Worm (Caenorhabditis elegans): ENCODE data around the gene mrps-11.

Gene mrps-11

DNA sequence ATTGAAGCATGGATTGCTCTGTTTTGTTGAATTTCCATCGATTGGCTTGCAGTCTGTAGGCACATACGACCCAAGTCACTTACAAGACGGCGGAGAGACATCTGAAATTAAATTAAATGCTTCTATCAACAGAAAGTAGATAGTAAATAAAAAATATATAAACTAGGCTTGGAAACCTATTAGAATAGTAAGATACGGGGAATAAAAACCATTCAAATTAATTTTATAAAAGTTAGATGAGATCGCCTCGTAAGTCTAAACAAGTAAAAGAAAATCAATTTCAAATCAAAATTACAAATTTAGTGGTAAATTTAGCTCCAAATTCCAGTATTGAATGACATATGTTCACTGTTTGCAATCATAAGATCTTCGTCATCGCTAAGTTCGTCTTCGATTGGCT is at the start of gene mrps-11:
Gene mrps-11, minus strand, starts transcription at position 101 of the 400 bp plus-strand sequence.
- no peak for TF ChIP-seq madf-10 (tag; optimal IDR thresholded peaks at IDR 0.05)
- TF ChIP-seq Y56A3A.18 (GFP tag; IDR thresholded peaks at IDR 0.05): no peak
- no peak for TF ChIP-seq let-607 (tag; optimal IDR thresholded peaks at IDR 0.05)
- TF ChIP-seq ets-4 (GFP tag; optimal IDR thresholded peaks at IDR 0.05): no peak
- no peak for TF ChIP-seq lsl-1 (GFP tag; optimal IDR thresholded peaks at IDR 0.05)
- TF ChIP-seq egrh-3 (GFP tag; IDR thresholded peaks at IDR 0.05): no peak
- TF ChIP-seq ztf-3 (GFP tag; optimal IDR thresholded peaks at IDR 0.05): no peak
- TF ChIP-seq nhr-90 (tag; optimal IDR thresholded peaks at IDR 0.05): no peak
- no peak for TF ChIP-seq ama-1 (optimal IDR thresholded peaks at IDR 0.05)
- no peak for TF ChIP-seq ama-1 (GFP tag; optimal IDR thresholded peaks at IDR 0.05)
- TF ChIP-seq ceh-40 (GFP tag; IDR thresholded peaks at IDR 0.05): no peak

DNA sequence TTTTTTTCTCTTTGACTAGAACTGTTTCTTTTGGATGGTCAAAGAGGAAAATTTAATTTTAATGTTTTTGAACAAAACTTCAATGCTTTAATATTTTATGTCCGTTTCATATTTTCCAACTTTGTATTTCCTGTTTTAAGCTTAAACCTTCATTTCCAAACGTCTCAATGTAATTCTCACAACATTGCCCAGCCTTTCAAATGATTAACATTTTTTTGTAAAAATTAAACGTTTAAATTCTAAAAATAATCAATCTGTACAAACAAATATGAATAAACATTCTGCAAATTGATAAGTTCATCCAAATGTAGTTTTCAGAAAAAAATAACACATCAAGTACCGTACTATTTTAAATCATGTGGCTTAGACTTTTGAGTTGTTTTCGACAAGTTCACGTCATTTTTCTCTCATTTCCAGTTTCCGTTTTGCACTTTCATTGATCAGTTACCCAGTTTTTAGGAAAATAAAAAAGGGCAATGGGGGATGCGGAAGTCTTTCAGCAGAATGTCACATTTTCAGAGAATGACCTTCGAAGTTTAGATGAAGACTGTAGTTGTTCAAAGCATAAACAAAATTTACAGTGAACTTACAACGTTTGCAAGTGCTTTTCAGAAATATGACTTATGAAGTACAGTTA is 48.4 kb upstream of the mrps-11 start:
- no peak for TF ChIP-seq F33H1.4 (GFP tag; IDR thresholded peaks at IDR 0.05)
- no peak for TF ChIP-seq pha-4 (tag; optimal IDR thresholded peaks at IDR 0.05)
- TF ChIP-seq D2030.7 (GFP tag; IDR thresholded peaks at IDR 0.05): no peak
- no peak for TF ChIP-seq tbx-9 (tag; optimal IDR thresholded peaks at IDR 0.05; ENCODE audit: borderline replicate concordance)
- TF ChIP-seq madf-8 (GFP tag; conservative IDR thresholded peaks at IDR 0.05): no peak
- no peak for TF ChIP-seq Y56A3A.18 (GFP tag; IDR thresholded peaks at IDR 0.05)
- no peak for TF ChIP-seq ceh-27 (GFP tag; optimal IDR thresholded peaks at IDR 0.05)
- no peak for TF ChIP-seq ceh-91 (GFP tag; IDR thresholded peaks at IDR 0.05)
- TF ChIP-seq F37B4.10 (GFP tag; IDR thresholded peaks at IDR 0.05): no peak
- no peak for TF ChIP-seq efl-1 (GFP tag; optimal IDR thresholded peaks at IDR 0.05)
- TF ChIP-seq ets-4 (GFP tag; optimal IDR thresholded peaks at IDR 0.05): no peak
- no peak for TF ChIP-seq lin-40 (tag; optimal IDR thresholded peaks at IDR 0.05)
- TF ChIP-seq nhr-80 (tag; optimal IDR thresholded peaks at IDR 0.05): no peak
- no peak for TF ChIP-seq F23B12.7 (tag; optimal IDR thresholded peaks at IDR 0.05; ENCODE audit: insufficient read depth)

DNA sequence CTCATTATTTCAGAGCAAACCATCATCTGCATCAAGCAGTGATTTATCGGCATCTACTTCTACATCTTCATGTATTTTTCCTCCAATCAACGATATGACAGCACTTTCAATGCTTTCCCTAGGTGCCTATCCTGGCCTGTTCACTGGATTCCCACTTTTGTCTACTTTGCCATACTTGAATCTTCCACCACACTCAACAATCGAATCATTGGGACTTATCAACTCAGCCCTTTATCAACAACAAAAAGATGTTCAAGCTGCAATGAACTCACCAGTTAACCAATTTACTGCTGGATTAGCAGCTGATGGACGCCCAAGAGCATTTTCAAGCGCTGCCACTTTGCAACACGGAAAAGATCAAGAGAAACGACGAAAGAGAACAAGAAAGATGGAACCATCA is 46.8 kb upstream of the mrps-11 start:
- TF ChIP-seq madf-6 (GFP tag; IDR thresholded peaks at IDR 0.05) (no peak), zim-3 (tag; optimal IDR thresholded peaks at IDR 0.05) (no peak), bed-1 (GFP tag; IDR thresholded peaks at IDR 0.05) (no peak), dpff-1 (tag; optimal IDR thresholded peaks at IDR 0.05) (no peak), attf-3 (GFP tag; conservative IDR thresholded peaks at IDR 0.05) (no peak), mel-28 (tag; optimal IDR thresholded peaks at IDR 0.05; ENCODE audit: borderline replicate concordance) (no peak), rcor-1 (GFP tag; IDR thresholded peaks at IDR 0.05) (no peak), hlh-12 (tag; optimal IDR thresholded peaks at IDR 0.05) (no peak), F39B2.1 (GFP tag; IDR thresholded peaks at IDR 0.05) (no peak), tlf-1 (GFP tag; optimal IDR thresholded peaks at IDR 0.05) (no peak), hrde-1 (tag; optimal IDR thresholded peaks at IDR 0.05; ENCODE audit: borderline replicate concordance) (no peak), akir-1 (GFP tag; optimal IDR thresholded peaks at IDR 0.05) (no peak), hmg-1.2 (GFP tag; IDR thresholded peaks at IDR 0.05) (no peak), sdz-38 (tag; optimal IDR thresholded peaks at IDR 0.05) (no peak), him-1 (tag; optimal IDR thresholded peaks at IDR 0.05) (no peak), tbx-9 (tag; optimal IDR thresholded peaks at IDR 0.05; ENCODE audit: borderline replicate concordance) (no peak), hmg-20 (GFP tag; IDR thresholded peaks at IDR 0.05) (no peak), ztf-28 (GFP tag; IDR thresholded peaks at IDR 0.05) (no peak)
